Worm (Caenorhabditis elegans) whole organism, L1 larva: ENCODE data around the gene Y17G9A.3.

Experiments
- C16A3.4 ChIP-seq: fragments of 150-350 bp; optimal IDR thresholded peaks from 2 replicates; lab custom pipeline; 2014; ENCODE audit warnings: missing biosample characterization, missing genetic modification characterization
- C34B4.2 ChIP-seq: sonication (generic microtip); optimal IDR thresholded peaks from 2 replicates; lab custom pipeline; 2017; ENCODE audit warnings: mild to moderate bottlenecking, missing genetic modification characterization, missing compliant biosample characterization
- F16B12.6 ChIP-seq: fragments of 150-350 bp; optimal IDR thresholded peaks from 2 replicates; lab custom pipeline; 2014; ENCODE audit warnings: missing biosample characterization, missing genetic modification characterization
- Y116A8C.19 ChIP-seq: sonication (generic microtip); optimal IDR thresholded peaks from 2 replicates; lab custom pipeline; 2016; ENCODE audit warnings: missing compliant biosample characterization, missing genetic modification characterization, borderline replicate concordance
- aha-1 ChIP-seq: fragments of 150-350 bp; optimal IDR thresholded peaks from 2 replicates; lab custom pipeline; 2014; ENCODE audit warnings: missing biosample characterization, missing genetic modification characterization
- ceh-63 ChIP-seq: fragments of 200-800 bp; sonication (Bioruptor generic); optimal IDR thresholded peaks from 2 replicates; lab custom pipeline; 2018; ENCODE audit warnings: mild to moderate bottlenecking, missing genetic modification characterization, missing compliant biosample characterization
- ceh-88 ChIP-seq: fragments of 200-800 bp; sonication (Bioruptor generic); IDR thresholded peaks from 2 replicates; pipeline ENCODE4 v1.3.6; 2022; ENCODE audit warnings: missing genetic modification characterization, missing compliant biosample characterization
- ceh-90 ChIP-seq: sonication (generic microtip); optimal IDR thresholded peaks from 2 replicates; lab custom pipeline; 2016; ENCODE audit warnings: missing genetic modification characterization, missing compliant biosample characterization
- ces-1 ChIP-seq: fragments of 150-350 bp; optimal IDR thresholded peaks from 2 replicates; lab custom pipeline; 2014; ENCODE audit warnings: missing biosample characterization, missing genetic modification reagents, missing genetic modification characterization
- dpl-1 ChIP-seq, 3 experiments: fragments of 150-350 bp in 2 of 3; sonication (generic microtip) in 1 of 3; optimal IDR thresholded peaks; 2 replicates each; lab custom pipeline; 2014 to 2017; ENCODE audit warnings: missing biosample characterization in 3 of 3, missing genetic modification characterization in 3 of 3, missing genetic modification reagents in 3 of 3
- efl-1 ChIP-seq, 4 experiments: fragments of 150-350 bp; optimal IDR thresholded peaks in 3 of 4; peaks in 1 of 4; 1 replicate in 1 of 4; 2 replicates in 3 of 4; lab custom pipeline; 2014; ENCODE audit warnings: missing biosample characterization in 2 of 4, missing genetic modification characterization in 2 of 4, missing genetic modification reagents in 2 of 4
- egl-13 ChIP-seq: sonication (generic microtip); optimal IDR thresholded peaks from 2 replicates; lab custom pipeline; 2016; ENCODE audit warnings: missing genotype, missing genetic modification reagents, missing genetic modification characterization, missing compliant biosample characterization
- elt-2 ChIP-seq: sonication (generic microtip); optimal IDR thresholded peaks from 2 replicates; lab custom pipeline; 2016; ENCODE audit warnings: missing genetic modification characterization, mild to moderate bottlenecking, inconsistent platforms, missing compliant biosample characterization, missing genetic modification reagents
- ets-5 ChIP-seq: fragments of 200-800 bp; sonication (Bioruptor generic); IDR thresholded peaks from 2 replicates; pipeline ENCODE4 v1.3.6; 2022; ENCODE audit warnings: missing genetic modification characterization, missing compliant biosample characterization
- fos-1 ChIP-seq: fragments of 150-350 bp; optimal IDR thresholded peaks from 2 replicates; lab custom pipeline; 2014; ENCODE audit warnings: missing biosample characterization, missing genetic modification characterization
- grh-1 ChIP-seq: fragments of 200-800 bp; sonication (Bioruptor generic); IDR thresholded peaks from 2 replicates; pipeline ENCODE4 v1.3.6; 2022; ENCODE audit warnings: missing genetic modification reagents, missing genetic modification characterization, missing compliant biosample characterization
- lin-13 ChIP-seq: fragments of 150-350 bp; optimal IDR thresholded peaks from 2 replicates; lab custom pipeline; 2014; ENCODE audit warnings: missing biosample characterization, missing genetic modification reagents, missing genetic modification characterization
- lir-3 ChIP-seq: sonication (generic microtip); optimal IDR thresholded peaks from 2 replicates; lab custom pipeline; 2016; ENCODE audit warnings: mild to moderate bottlenecking, missing genetic modification characterization, moderate library complexity, missing compliant biosample characterization; ENCODE audit not compliant: poor library complexity
- lsy-2 ChIP-seq, 2 experiments: fragments of 150-350 bp; optimal IDR thresholded peaks; 2 replicates each; lab custom pipeline; 2014; ENCODE audit warnings: missing biosample characterization in 2 of 2, missing genetic modification characterization in 2 of 2
- mab-9 ChIP-seq: fragments of 200-800 bp; sonication (Bioruptor generic); IDR thresholded peaks from 2 replicates; pipeline ENCODE4 v1.3.6; 2022; ENCODE audit warnings: missing genetic modification reagents, missing genetic modification characterization, missing compliant biosample characterization
- mef-2 ChIP-seq: fragments of 150-350 bp; optimal IDR thresholded peaks from 2 replicates; lab custom pipeline; 2014; ENCODE audit warnings: missing biosample characterization, missing genetic modification characterization
- nhr-12 ChIP-seq: sonication (generic microtip); optimal IDR thresholded peaks from 2 replicates; lab custom pipeline; 2017; ENCODE audit warnings: missing biosample characterization, missing genetic modification characterization
- nhr-20 ChIP-seq: sonication (generic microtip); optimal IDR thresholded peaks from 2 replicates; lab custom pipeline; 2016; ENCODE audit warnings: mild to moderate bottlenecking, missing genetic modification characterization, missing compliant biosample characterization
- nhr-237 ChIP-seq: fragments of 150-350 bp; optimal IDR thresholded peaks from 2 replicates; lab custom pipeline; 2014; ENCODE audit warnings: missing biosample characterization, missing genetic modification characterization
- nhr-47 ChIP-seq: sonication (generic microtip); optimal IDR thresholded peaks from 2 replicates; lab custom pipeline; 2016; ENCODE audit warnings: mild to moderate bottlenecking, missing genetic modification characterization, moderate library complexity, missing compliant biosample characterization
- nhr-71 ChIP-seq: sonication (generic microtip); optimal IDR thresholded peaks from 2 replicates; lab custom pipeline; 2016; ENCODE audit warnings: mild to moderate bottlenecking, missing genetic modification characterization, moderate library complexity, missing compliant biosample characterization
- nhr-76 ChIP-seq: sonication (generic microtip); optimal IDR thresholded peaks from 2 replicates; lab custom pipeline; 2017; ENCODE audit warnings: missing biosample characterization, missing genetic modification characterization
- nhr-84 ChIP-seq: sonication (generic microtip); optimal IDR thresholded peaks from 2 replicates; lab custom pipeline; 2017; ENCODE audit warnings: missing biosample characterization, missing genetic modification characterization
- pax-3 ChIP-seq: fragments of 200-800 bp; sonication (Bioruptor generic); optimal IDR thresholded peaks from 2 replicates; lab custom pipeline; 2018; ENCODE audit warnings: mild to moderate bottlenecking, missing genetic modification characterization, moderate library complexity, missing compliant biosample characterization
- snu-23 ChIP-seq: sonication (generic microtip); optimal IDR thresholded peaks from 2 replicates; lab custom pipeline; 2016; ENCODE audit warnings: missing genetic modification characterization, missing compliant biosample characterization
- sox-4 ChIP-seq: sonication (generic microtip); optimal IDR thresholded peaks from 2 replicates; lab custom pipeline; 2016; ENCODE audit warnings: missing genetic modification characterization, missing compliant biosample characterization
- sup-37 ChIP-seq: fragments of 200-800 bp; sonication (Bioruptor generic); optimal IDR thresholded peaks from 2 replicates; lab custom pipeline; 2018; ENCODE audit warnings: mild to moderate bottlenecking, missing genetic modification characterization, missing compliant biosample characterization
- unc-30 ChIP-seq: sonication (generic microtip); optimal IDR thresholded peaks from 2 replicates; lab custom pipeline; 2017; ENCODE audit warnings: missing biosample characterization, missing genetic modification characterization
- unc-86 ChIP-seq: sonication (generic microtip); optimal IDR thresholded peaks from 2 replicates; lab custom pipeline; 2016; ENCODE audit warnings: missing genetic modification characterization, missing compliant biosample characterization
- unc-98 ChIP-seq: fragments of 200-800 bp; sonication (Bioruptor generic); IDR thresholded peaks from 2 replicates; pipeline ENCODE4 v1.3.6; 2022; ENCODE audit warnings: missing genetic modification characterization, missing compliant biosample characterization
- vab-15 ChIP-seq: sonication (generic microtip); optimal IDR thresholded peaks from 2 replicates; lab custom pipeline; 2017; ENCODE audit warnings: missing genotype, mild to moderate bottlenecking, missing genetic modification characterization, missing compliant biosample characterization
- xbp-1 ChIP-seq: sonication (generic microtip); optimal IDR thresholded peaks from 2 replicates; lab custom pipeline; 2016; ENCODE audit warnings: missing genetic modification characterization, missing compliant biosample characterization
- ztf-4 ChIP-seq: fragments of 150-350 bp; optimal IDR thresholded peaks from 2 replicates; lab custom pipeline; 2014; ENCODE audit warnings: missing biosample characterization, missing genetic modification characterization

Gene Y17G9A.3

ce11 chrIV:4810377-4810984 lies 48.0 kb downstream of the Y17G9A.3 start, which contains the start of gene eif-1.A (continued):
- no peak for TF ChIP-seq Y116A8C.19 (tag; lab: Kevin White, UChicago)
- TF ChIP-seq pax-3 (tag; lab: Kevin White, UChicago): no peak
- peak; percentile 63 for TF ChIP-seq nhr-71 (tag; lab: Kevin White, UChicago)
- no peak for TF ChIP-seq nhr-12 (tag; lab: Kevin White, UChicago)
- peak; percentile 75 for TF ChIP-seq C16A3.4 (tag; lab: Kevin White, UChicago)
- TF ChIP-seq ceh-90: no peak
- TF ChIP-seq aha-1 (tag; lab: Kevin White, UChicago): no peak
- TF ChIP-seq lin-13 (GFP tag; lab: Kevin White, UChicago): peak; percentile 6
- TF ChIP-seq xbp-1 (tag; lab: Kevin White, UChicago): peak; percentile 45
- TF ChIP-seq elt-2: no peak
- TF ChIP-seq lir-3 (tag; lab: Kevin White, UChicago): no peak
- no peak for TF ChIP-seq vab-15
- no peak for TF ChIP-seq nhr-76 (tag; lab: Kevin White, UChicago)
- TF ChIP-seq, all 84 proteins: peak for 29

- TF ChIP-seq nhr-84 (tag; lab: Kevin White, UChicago): no peak
- TF ChIP-seq nhr-20 (tag; lab: Kevin White, UChicago): no peak
- TF ChIP-seq unc-98 (GFP tag; lab: Robert Waterston, UW): no peak
- TF ChIP-seq dpl-1 (GFP tag; optimal IDR thresholded peaks at IDR 0.05; lab: Kevin White, UChicago): no peak
- no peak for TF ChIP-seq grh-1
- TF ChIP-seq mab-9 (GFP tag; lab: Robert Waterston, UW): no peak
- TF ChIP-seq ztf-4 (tag; lab: Kevin White, UChicago): no peak
- no peak for TF ChIP-seq egl-13 (tag; lab: Kevin White, UChicago)
- no peak for TF ChIP-seq ceh-88 (GFP tag; lab: Robert Waterston, UW)
- TF ChIP-seq nhr-237 (tag; lab: Kevin White, UChicago): no peak
- TF ChIP-seq fos-1 (tag; lab: Kevin White, UChicago): no peak
- no peak for TF ChIP-seq Y116A8C.19 (tag; lab: Kevin White, UChicago)
- no peak for TF ChIP-seq vab-15
- TF ChIP-seq ceh-63: no peak
- no peak for TF ChIP-seq aha-1 (tag; lab: Kevin White, UChicago)
- no peak for TF ChIP-seq unc-30 (tag; lab: Kevin White, UChicago)
These were observed 48.7 kb downstream of the Y17G9A.3 start, which contains the start of gene H06H21.37 for ce11 chrIV:4809813-4810212. H06H21.37 (minus strand) TSS chrIV:4809974.

ce11 chrIV:4809397-4809796 lies 49.1 kb downstream of the Y17G9A.3 start, which contains the start of gene ubxn-6:
ubxn-6 (minus strand) TSS chrIV:4809497.
- no peak for TF ChIP-seq snu-23
- TF ChIP-seq xbp-1 (tag; lab: Kevin White, UChicago): no peak

DNA sequence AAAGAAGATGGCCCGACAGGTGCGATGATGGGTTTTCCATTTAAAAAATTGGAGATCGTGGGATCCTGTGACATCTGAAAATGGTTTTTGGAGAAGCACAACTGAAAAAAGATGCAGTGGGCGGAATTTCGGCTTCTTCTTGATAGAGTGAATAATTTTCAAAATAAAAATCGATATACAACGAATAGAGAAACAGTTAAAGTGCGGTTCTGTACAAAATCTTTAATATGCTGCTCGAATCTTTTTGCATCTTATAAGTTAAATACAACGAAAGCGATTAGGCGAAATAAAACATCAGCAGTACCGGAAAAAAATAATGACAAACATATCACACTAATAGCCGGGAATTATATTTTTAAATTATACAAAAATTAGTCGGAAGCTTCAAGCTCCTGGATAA lies 51.3 kb downstream of the Y17G9A.3 start, which contains the start of gene H06H21.11:
TSS of gene H06H21.11 (minus strand) at position 101 of the 400 bp plus-strand sequence.
- TF ChIP-seq F16B12.6 (tag; lab: Kevin White, UChicago) (no peak), sup-37 (GFP tag; lab: Kevin White, UChicago) (no peak), mef-2 (no peak), efl-1 (optimal IDR thresholded peaks at IDR 0.05; lab: Kevin White, UChicago) (no peak), efl-1 (GFP tag; optimal IDR thresholded peaks at IDR 0.05 in 1 of 2; lab: Kevin White, UChicago) (no peak), lsy-2 (tag; optimal IDR thresholded peaks at IDR 0.05; lab: Kevin White, UChicago) (no peak), sox-4 (no peak), C16A3.4 (tag; lab: Kevin White, UChicago) (no peak), C34B4.2 (tag; lab: Kevin White, UChicago) (no peak), ets-5 (GFP tag; lab: Robert Waterston, UW) (no peak), snu-23 (no peak), nhr-47 (no peak), ces-1 (GFP tag; lab: Kevin White, UChicago) (no peak), unc-86 (tag; lab: Kevin White, UChicago) (no peak), nhr-12 (tag; lab: Kevin White, UChicago) (no peak), lir-3 (tag; lab: Kevin White, UChicago) (no peak)
